Worm (Caenorhabditis elegans): Measurements from ENCODE around the gene spe-36.

- TF ChIP-seq nhr-237 (tag; optimal IDR thresholded peaks at IDR 0.05) (no peak), nhr-12 (tag; optimal IDR thresholded peaks at IDR 0.05) (no peak)
These were observed 7.2 kb downstream of the spe-36 start for ce11 chrIV:11584853-11585252.
